Fruit fly (Drosophila melanogaster) whole organism, embryonic: ENCODE results near the gene Cyp4d14.
A peak's percentile ranks its signal among the peaks of the same experiment; 100 is the strongest.

Experiments used
- Bteb2 ChIP-seq: fragments of 200-800 bp; sonication (Bioruptor generic); optimal IDR thresholded peaks from 2 replicates; lab custom pipeline; 2016; ENCODE audit warnings: missing biosample characterization, missing genetic modification characterization
- CG10267 ChIP-seq: fragments of 200-800 bp; sonication (Bioruptor generic); optimal IDR thresholded peaks from 2 replicates; lab custom pipeline; 2018; ENCODE audit warnings: missing biosample characterization, mild to moderate bottlenecking, missing genetic modification characterization, moderate library complexity
- CG10431 ChIP-seq: fragments of 200-800 bp; sonication (Bioruptor generic); optimal IDR thresholded peaks from 3 replicates; lab custom pipeline; 2018; ENCODE audit warnings: missing biosample characterization, mild to moderate bottlenecking, missing genetic modification characterization
- CG10462 ChIP-seq: fragments of 200-800 bp; sonication (Bioruptor generic); optimal IDR thresholded peaks from 2 replicates; lab custom pipeline; 2016; ENCODE audit warnings: missing biosample characterization, missing genetic modification characterization
- CG10543 ChIP-seq: fragments of 200-800 bp; sonication (Bioruptor generic); optimal IDR thresholded peaks from 3 replicates; lab custom pipeline; 2017; ENCODE audit warnings: missing biosample characterization, mild to moderate bottlenecking, missing genetic modification characterization, moderate library complexity
- CG15073 ChIP-seq: fragments of 200-800 bp; sonication (Bioruptor generic); optimal IDR thresholded peaks from 2 replicates; lab custom pipeline; 2016; ENCODE audit warnings: missing biosample characterization, missing genetic modification characterization
- CG15479 ChIP-seq: fragments of 200-800 bp; sonication (Bioruptor generic); optimal IDR thresholded peaks from 3 replicates; lab custom pipeline; 2019; ENCODE audit warnings: missing biosample characterization, mild to moderate bottlenecking, missing genetic modification characterization, moderate library complexity
- CG16813 ChIP-seq: fragments of 200-800 bp; sonication (Bioruptor generic); IDR thresholded peaks from 3 replicates; pipeline ENCODE4 v1.3.6; 2022; ENCODE audit warnings: missing biosample characterization, missing genetic modification characterization; ENCODE audit not compliant: partially characterized antibody
- CG17612 ChIP-seq: fragments of 200-800 bp; sonication (Bioruptor generic); IDR thresholded peaks from 2 replicates; pipeline ENCODE4 v1.3.6; 2022; ENCODE audit warnings: missing biosample characterization, missing genetic modification characterization
- CG18262 ChIP-seq: fragments of 200-800 bp; optimal IDR thresholded peaks from 3 replicates; lab custom pipeline; 2019; ENCODE audit warnings: missing biosample characterization, mild to moderate bottlenecking, missing genetic modification characterization, moderate library complexity
- CG2889 ChIP-seq: fragments of 200-800 bp; sonication (Bioruptor generic); IDR thresholded peaks from 3 replicates; pipeline ENCODE4 v1.3.6; 2022; ENCODE audit warnings: missing biosample characterization, missing genetic modification characterization
- CG34376 ChIP-seq: fragments of 200-800 bp; sonication (Bioruptor generic); optimal IDR thresholded peaks from 2 replicates; lab custom pipeline; 2018; ENCODE audit warnings: missing biosample characterization, mild to moderate bottlenecking, missing genetic modification characterization
- CG6654 ChIP-seq: fragments of 200-800 bp; sonication (Bioruptor generic); optimal IDR thresholded peaks from 2 replicates; lab custom pipeline; 2017; ENCODE audit warnings: missing biosample characterization, mild to moderate bottlenecking, missing genetic modification characterization
- CG6813 ChIP-seq: fragments of 200-800 bp; sonication (Bioruptor generic); optimal IDR thresholded peaks from 2 replicates; lab custom pipeline; 2017; ENCODE audit warnings: missing biosample characterization, missing genetic modification characterization, mild to moderate bottlenecking, moderate library complexity, missing genetic modification reagents
- CG7745 ChIP-seq: fragments of 200-800 bp; sonication (Bioruptor generic); optimal IDR thresholded peaks from 2 replicates; lab custom pipeline; 2018; ENCODE audit warnings: missing biosample characterization, mild to moderate bottlenecking, missing genetic modification characterization, moderate library complexity
- CG8290 ChIP-seq, 3 experiments: fragments of 200-800 bp; sonication (Bioruptor generic); optimal IDR thresholded peaks; 2 replicates each; lab custom pipeline; 2016 to 2019; ENCODE audit warnings: missing biosample characterization in 3 of 3, missing genetic modification characterization in 3 of 3, mild to moderate bottlenecking in 2 of 3, moderate library complexity in 1 of 3
- CG8924 ChIP-seq: fragments of 200-800 bp; optimal IDR thresholded peaks from 3 replicates; lab custom pipeline; 2019; ENCODE audit warnings: missing biosample characterization, mild to moderate bottlenecking, missing genetic modification characterization, moderate library complexity
- CG9797 ChIP-seq: fragments of 200-800 bp; sonication (Bioruptor generic); optimal IDR thresholded peaks from 3 replicates; lab custom pipeline; 2018; ENCODE audit warnings: missing biosample characterization, mild to moderate bottlenecking, missing genetic modification characterization
- CoRest ChIP-seq: fragments of 200-800 bp; sonication (Bioruptor generic); optimal IDR thresholded peaks from 3 replicates; lab custom pipeline; 2018; ENCODE audit warnings: missing biosample characterization, mild to moderate bottlenecking, missing genetic modification characterization, moderate library complexity
- Dad ChIP-seq: fragments of 200-800 bp; sonication (Bioruptor generic); optimal IDR thresholded peaks from 3 replicates; lab custom pipeline; 2016; ENCODE audit warnings: missing biosample characterization, missing genetic modification characterization
- Dll ChIP-seq: fragments of 200-800 bp; sonication (Bioruptor generic); IDR thresholded peaks from 4 replicates; pipeline ENCODE4 v1.3.6; 2022; ENCODE audit warnings: missing biosample characterization, missing genetic modification characterization; ENCODE audit not compliant: partially characterized antibody
- Dp ChIP-seq: fragments of 200-800 bp; sonication (Bioruptor generic); optimal IDR thresholded peaks from 2 replicates; lab custom pipeline; 2018; ENCODE audit warnings: missing biosample characterization, mild to moderate bottlenecking, missing genetic modification characterization, moderate library complexity
- Dref ChIP-seq: fragments of 200-800 bp; sonication (Bioruptor generic); IDR thresholded peaks from 2 replicates; pipeline ENCODE4 v1.3.6; 2022; ENCODE audit warnings: missing biosample characterization, missing genetic modification characterization
- HmgZ ChIP-seq: fragments of 200-800 bp; sonication (Bioruptor generic); optimal IDR thresholded peaks from 2 replicates; lab custom pipeline; 2018; ENCODE audit warnings: missing biosample characterization, mild to moderate bottlenecking, missing genetic modification characterization
- Kr ChIP-seq: fragments of 200-800 bp; sonication (Bioruptor generic); optimal IDR thresholded peaks from 2 replicates; lab custom pipeline; 2017; ENCODE audit warnings: missing biosample characterization, mild to moderate bottlenecking, missing genetic modification characterization
- Lhr ChIP-seq: fragments of 200-800 bp; sonication (Bioruptor generic); optimal IDR thresholded peaks from 3 replicates; lab custom pipeline; 2017; ENCODE audit warnings: mild to moderate bottlenecking, missing biosample characterization, missing genetic modification reagents, missing genetic modification characterization
- MBD-R2 ChIP-seq: fragments of 200-800 bp; sonication (Bioruptor generic); IDR thresholded peaks from 2 replicates; pipeline ENCODE4 v1.3.6; 2022; ENCODE audit warnings: missing biosample characterization, missing genetic modification characterization
- MESR4 ChIP-seq: fragments of 200-800 bp; sonication (Bioruptor generic); optimal IDR thresholded peaks from 2 replicates; lab custom pipeline; 2018; ENCODE audit warnings: missing biosample characterization, mild to moderate bottlenecking, missing genetic modification characterization, moderate library complexity
- Nf-YB ChIP-seq: fragments of 200-800 bp; sonication (Bioruptor generic); optimal IDR thresholded peaks from 3 replicates; lab custom pipeline; 2019; ENCODE audit warnings: missing biosample characterization, mild to moderate bottlenecking, missing genetic modification characterization, moderate library complexity
- Ptx1 ChIP-seq: fragments of 200-800 bp; sonication (Bioruptor generic); IDR thresholded peaks from 2 replicates; pipeline ENCODE4 v1.3.6; 2022; ENCODE audit warnings: missing biosample characterization, missing genetic modification characterization
- Tbp ChIP-seq: fragments of >200 bp; optimal IDR thresholded peaks from 2 replicates; lab custom pipeline; 2018; ENCODE audit warnings: missing biosample characterization, missing genetic modification characterization
- cas ChIP-seq: fragments of 200-800 bp; sonication (Bioruptor generic); IDR thresholded peaks from 2 replicates; pipeline ENCODE4 v1.3.6; 2022; ENCODE audit warnings: missing biosample characterization, missing genetic modification characterization
- caup ChIP-seq: fragments of 200-800 bp; sonication (Bioruptor generic); optimal IDR thresholded peaks from 3 replicates; lab custom pipeline; 2017; ENCODE audit warnings: missing biosample characterization, mild to moderate bottlenecking, missing genetic modification characterization, moderate library complexity; ENCODE audit not compliant: severe bottlenecking
- ci ChIP-seq: fragments of 200-800 bp; sonication (Bioruptor generic); IDR thresholded peaks from 3 replicates; pipeline ENCODE4 v1.3.6; 2022; ENCODE audit warnings: missing biosample characterization, missing genetic modification characterization
- dmrt11E ChIP-seq: fragments of 200-800 bp; sonication (Bioruptor generic); optimal IDR thresholded peaks from 3 replicates; lab custom pipeline; 2018; ENCODE audit warnings: missing biosample characterization, mild to moderate bottlenecking, missing genetic modification characterization, moderate library complexity
- eve ChIP-seq, 2 experiments: fragments of >200 bp; optimal IDR thresholded peaks; 2 replicates each; lab custom pipeline; 2017; ENCODE audit warnings: missing biosample characterization in 2 of 2, missing genetic modification characterization in 2 of 2
- ewg ChIP-seq: fragments of 200-800 bp; sonication (Bioruptor generic); optimal IDR thresholded peaks from 3 replicates; lab custom pipeline; 2017; ENCODE audit warnings: mild to moderate bottlenecking, missing biosample characterization, missing genetic modification reagents, missing genetic modification characterization
- fd96Cb ChIP-seq: fragments of 200-800 bp; sonication (Bioruptor generic); optimal IDR thresholded peaks from 2 replicates; lab custom pipeline; 2018; ENCODE audit warnings: missing biosample characterization, mild to moderate bottlenecking, missing genetic modification characterization, moderate library complexity
- ftz-f1 ChIP-seq: fragments of 200-800 bp; sonication (Bioruptor generic); optimal IDR thresholded peaks from 2 replicates; lab custom pipeline; 2016; ENCODE audit warnings: missing biosample characterization, missing genetic modification characterization
- h ChIP-seq: fragments of >200 bp; optimal IDR thresholded peaks from 2 replicates; lab custom pipeline; 2017
- ham ChIP-seq: fragments of 200-800 bp; sonication (Bioruptor generic); IDR thresholded peaks from 2 replicates; pipeline ENCODE4 v1.3.6; 2022; ENCODE audit warnings: missing biosample characterization, missing genetic modification characterization
- her ChIP-seq: fragments of 200-800 bp; sonication (Bioruptor generic); optimal IDR thresholded peaks from 2 replicates; lab custom pipeline; 2016; ENCODE audit warnings: missing biosample characterization, missing genetic modification characterization
- nerfin-1 ChIP-seq: fragments of 200-800 bp; sonication (Bioruptor generic); optimal IDR thresholded peaks from 3 replicates; lab custom pipeline; 2019; ENCODE audit warnings: missing biosample characterization, mild to moderate bottlenecking, missing genetic modification characterization, moderate library complexity
- oc ChIP-seq: fragments of 200-800 bp; sonication (Bioruptor generic); optimal IDR thresholded peaks from 2 replicates; lab custom pipeline; 2018; ENCODE audit warnings: missing biosample characterization, mild to moderate bottlenecking, missing genetic modification characterization, moderate library complexity
- onecut ChIP-seq: fragments of 200-800 bp; sonication (Bioruptor generic); IDR thresholded peaks from 2 replicates; pipeline ENCODE4 v1.3.6; 2022; ENCODE audit warnings: missing biosample characterization, missing genetic modification characterization
- prd ChIP-seq, 3 experiments: fragments of >200 bp in 2 of 3; fragments of 200-800 bp in 1 of 3; sonication (Bioruptor generic) in 1 of 3; optimal IDR thresholded peaks in 2 of 3; IDR thresholded peaks in 1 of 3; 2 replicates in 2 of 3; 3 replicates in 1 of 3; pipeline versions ENCODE4 v1.3.6 to Lab custom; 2017 to 2022; ENCODE audit warnings: missing biosample characterization in 1 of 3, missing genetic modification characterization in 1 of 3
- shn ChIP-seq: fragments of 200-800 bp; sonication (Bioruptor generic); optimal IDR thresholded peaks from 3 replicates; lab custom pipeline; 2016; ENCODE audit warnings: missing biosample characterization, missing genetic modification characterization
- tgo ChIP-seq: fragments of 200-800 bp; sonication (Bioruptor generic); IDR thresholded peaks from 3 replicates; pipeline ENCODE4 v1.3.6; 2022; ENCODE audit warnings: missing biosample characterization, missing genetic modification characterization
- tup ChIP-seq: fragments of 200-800 bp; sonication (Bioruptor generic); optimal IDR thresholded peaks from 2 replicates; lab custom pipeline; 2016; ENCODE audit warnings: missing biosample characterization, mild to moderate bottlenecking, missing genetic modification characterization, moderate library complexity
- vvl ChIP-seq: fragments of 200-800 bp; sonication (Bioruptor generic); IDR thresholded peaks from 2 replicates; pipeline ENCODE4 v1.3.6; 2022; ENCODE audit warnings: missing biosample characterization, missing genetic modification characterization
- wek ChIP-seq: fragments of 200-800 bp; sonication (Bioruptor generic); optimal IDR thresholded peaks from 3 replicates; lab custom pipeline; 2018; ENCODE audit warnings: missing biosample characterization, mild to moderate bottlenecking, missing genetic modification characterization, moderate library complexity

Gene Cyp4d14

dm6 chrX:2155868-2156267 lies 19.2 kb downstream of the Cyp4d14 start (continued):
- TF ChIP-seq CG18262 (tag; lab: Kevin White, UChicago) (peak; percentile 3), CG10431 (GFP tag; lab: Kevin White, UChicago) (peak; percentile 99), CG2889 (no peak), CG8290 (GFP tag; optimal IDR thresholded peaks at IDR 0.05; lab: Kevin White, UChicago) (peak; percentile 74), CG8290 (tag; optimal IDR thresholded peaks at IDR 0.05; lab: Kevin White, UChicago) (peak; percentile 80 to 87), fd96Cb (tag; lab: Kevin White, UChicago) (no peak), CG8924 (peak; percentile 5), CoRest (tag; lab: Kevin White, UChicago) (peak; percentile 18), Ptx1 (peak; percentile 39; the same call in 1 of the 2 replicates), eve (GFP tag; optimal IDR thresholded peaks at IDR 0.05; lab: Kevin White, UChicago) (no peak), CG10267 (tag; lab: Kevin White, UChicago) (peak; percentile 20), Nf-YB (GFP tag; lab: Kevin White, UChicago) (peak; percentile 48), CG6813 (GFP tag; lab: Kevin White, UChicago) (no peak), MESR4 (GFP tag; lab: Kevin White, UChicago) (peak; percentile 9), h (lab: Kevin White, UChicago) (no peak), CG7745 (no peak), nerfin-1 (tag; lab: Kevin White, UChicago) (peak; percentile 10), oc (peak; percentile 74), HmgZ (peak; percentile 44), cas (GFP tag; lab: Robert Waterston, UW) (no peak), ham (no peak), CG34376 (GFP tag; lab: Kevin White, UChicago) (no peak), wek (GFP tag; lab: Kevin White, UChicago) (peak; percentile 100), shn (no peak), her (GFP tag; lab: Kevin White, UChicago) (no peak), ci (GFP tag; lab: Robert Waterston, UW) (peak; percentile 62), Dp (peak; percentile 65), CG15479 (peak; percentile 50), Kr (GFP tag; lab: Kevin White, UChicago) (no peak), MBD-R2 (GFP tag; lab: Robert Waterston, UW) (peak; percentile 19; the same call in 1 of the 2 replicates), Tbp (GFP tag; lab: Kevin White, UChicago) (no peak)

- peak; percentile 17 for TF ChIP-seq CG10543 (GFP tag; lab: Kevin White, UChicago)
- peak; percentile 61; the same call in 1 of the 2 replicates for TF ChIP-seq vvl (GFP tag; lab: Robert Waterston, UW)
- TF ChIP-seq ftz-f1, result peak; percentile 48
- TF ChIP-seq Kr (GFP tag; lab: Kevin White, UChicago), result no peak
- no peak for TF ChIP-seq Dad (GFP tag; lab: Kevin White, UChicago)
- TF ChIP-seq Dll (GFP tag; lab: Robert Waterston, UW), result peak; percentile 94
- no peak for TF ChIP-seq caup (GFP tag; lab: Kevin White, UChicago)
- TF ChIP-seq onecut (GFP tag; lab: Robert Waterston, UW), result no peak
- no peak for TF ChIP-seq ewg
- TF ChIP-seq Bteb2 (GFP tag; lab: Kevin White, UChicago), result peak; percentile 26
- no peak for TF ChIP-seq tgo (GFP tag; lab: Robert Waterston, UW)
- TF ChIP-seq CG15073 (GFP tag; lab: Kevin White, UChicago), result no peak
- no peak for TF ChIP-seq CG10462 (GFP tag; lab: Kevin White, UChicago)
- TF ChIP-seq dmrt11E, result peak; percentile 9
- TF ChIP-seq CG6654 (GFP tag; lab: Kevin White, UChicago), result no peak
- TF ChIP-seq CG9797 (GFP tag; lab: Kevin White, UChicago), result peak; percentile 80
- no peak for TF ChIP-seq Lhr (GFP tag; lab: Kevin White, UChicago)
- no peak for TF ChIP-seq CG17612 (GFP tag; lab: Robert Waterston, UW)
- TF ChIP-seq tup (GFP tag; lab: Kevin White, UChicago), result peak; percentile 3
- TF ChIP-seq prd (optimal IDR thresholded peaks at IDR 0.05; lab: Kevin White, UChicago), result no peak
- TF ChIP-seq prd (GFP tag; IDR thresholded peaks at IDR 0.05; lab: Robert Waterston, UW), result peak; percentile 49; the same call in 1 of the 3 replicates
- TF ChIP-seq CG16813 (GFP tag; lab: Robert Waterston, UW), result peak; percentile 94
- peak; percentile 32; the same call in 1 of the 2 replicates for TF ChIP-seq Dref (GFP tag; lab: Robert Waterston, UW)
Measured at dm6 chrX:2149478-2149877, 25.6 kb downstream of the Cyp4d14 start, which contains the start of gene bcn92. TSS of gene bcn92 (minus strand) at chrX:2149647.
